Fruit fly (Drosophila melanogaster): ENCODE measurements around the gene Adh.

- TF ChIP-seq CG14711 (tag; optimal IDR thresholded peaks at IDR 0.05) (no peak), CG7101 (tag; optimal IDR thresholded peaks at IDR 0.05) (no peak), cic (GFP tag; optimal IDR thresholded peaks at IDR 0.05) (no peak), Mnt (GFP tag; optimal IDR thresholded peaks at IDR 0.05) (no peak), tj (GFP tag; optimal IDR thresholded peaks at IDR 0.05) (no peak), Crg-1 (GFP tag; optimal IDR thresholded peaks at IDR 0.05) (no peak), cnc (optimal IDR thresholded peaks at IDR 0.05) (no peak)
These were observed 4.2 kb downstream of the Adh start for dm6 chr2L:14619602-14620001.
